Fruit fly (Drosophila melanogaster): Measurements from ENCODE around the gene btl.
A peak's percentile ranks its signal among the peaks of the same experiment; 100 is the strongest.

btl gene

DNA sequence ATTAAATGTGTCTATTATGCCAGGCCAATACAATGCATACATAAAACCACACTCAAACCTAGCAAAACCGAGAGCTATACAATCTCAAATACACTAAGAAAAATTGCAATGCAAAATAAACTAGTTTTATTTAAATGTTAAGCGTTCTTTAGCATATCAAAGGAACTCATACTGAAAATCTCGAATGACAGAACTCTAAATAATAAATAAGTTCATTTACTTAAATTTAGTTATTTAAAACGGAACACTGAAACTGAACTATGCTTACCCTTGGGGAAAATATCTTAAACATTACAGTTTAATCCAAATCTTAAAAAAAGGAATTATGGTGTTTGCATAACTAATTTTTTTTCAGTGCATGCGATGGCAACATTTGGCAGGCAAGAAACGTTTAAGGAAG lies 10.7 kb downstream of the btl start (continued):
- peak; percentile 66 for TF ChIP-seq CG2712 (tag; optimal IDR thresholded peaks at IDR 0.05)
- no peak for TF ChIP-seq CG10321 (GFP tag; IDR thresholded peaks at IDR 0.05)
- TF ChIP-seq bab2 (GFP tag; optimal IDR thresholded peaks at IDR 0.05): no peak
- TF ChIP-seq NFAT (GFP tag; IDR thresholded peaks at IDR 0.05): no peak
- no peak for TF ChIP-seq Hr3 (GFP tag; optimal IDR thresholded peaks at IDR 0.05)
- TF ChIP-seq disco-r (GFP tag; optimal IDR thresholded peaks at IDR 0.05): no peak
- TF ChIP-seq CG6654 (GFP tag; optimal IDR thresholded peaks at IDR 0.05): no peak
- no peak for TF ChIP-seq D (optimal IDR thresholded peaks at IDR 0.05)
- peak; percentile 18 for TF ChIP-seq D (GFP tag; optimal IDR thresholded peaks at IDR 0.05)
- TF ChIP-seq CG30403 (GFP tag; optimal IDR thresholded peaks at IDR 0.05): peak; percentile 3
- TF ChIP-seq CG9727 (GFP tag; optimal IDR thresholded peaks at IDR 0.05): peak; percentile 13
- no peak for TF ChIP-seq fd3F (GFP tag; optimal IDR thresholded peaks at IDR 0.05)
- no peak for TF ChIP-seq yki (optimal IDR thresholded peaks at IDR 0.05)
- TF ChIP-seq grn (GFP tag; optimal IDR thresholded peaks at IDR 0.05): no peak
- no peak for TF ChIP-seq CG16779 (GFP tag; IDR thresholded peaks at IDR 0.05)
- TF ChIP-seq ken (GFP tag; IDR thresholded peaks at IDR 0.05): no peak
- no peak for TF ChIP-seq gro (GFP tag; optimal IDR thresholded peaks at IDR 0.05)
- no peak for TF ChIP-seq sqz (GFP tag; optimal IDR thresholded peaks at IDR 0.05)
- peak; percentile 65 for TF ChIP-seq CG18262 (tag; optimal IDR thresholded peaks at IDR 0.05)
- TF ChIP-seq dmrt99B (tag; optimal IDR thresholded peaks at IDR 0.05): peak; percentile 36
- TF ChIP-seq ERR (GFP tag; optimal IDR thresholded peaks at IDR 0.05): no peak
- TF ChIP-seq insv (GFP tag; optimal IDR thresholded peaks at IDR 0.05): no peak
- no peak for TF ChIP-seq CG4820 (GFP tag; optimal IDR thresholded peaks at IDR 0.05)
- no peak for TF ChIP-seq CG3847 (GFP tag; IDR thresholded peaks at IDR 0.05)
- no peak for TF ChIP-seq CG7271 (tag; optimal IDR thresholded peaks at IDR 0.05)
- TF ChIP-seq Spps (tag; optimal IDR thresholded peaks at IDR 0.05): no peak
- no peak for TF ChIP-seq Mad (GFP tag; optimal IDR thresholded peaks at IDR 0.05)
- TF ChIP-seq sr (GFP tag; IDR thresholded peaks at IDR 0.05): no peak
- no peak for TF ChIP-seq sima (GFP tag; optimal IDR thresholded peaks at IDR 0.05)
- TF ChIP-seq trem (tag; optimal IDR thresholded peaks at IDR 0.05): no peak
- TF ChIP-seq crc (GFP tag; optimal IDR thresholded peaks at IDR 0.05): no peak
- TF ChIP-seq Max (GFP tag; optimal IDR thresholded peaks at IDR 0.05): no peak
- TF ChIP-seq Sry-β (GFP tag; optimal IDR thresholded peaks at IDR 0.05): no peak

DNA sequence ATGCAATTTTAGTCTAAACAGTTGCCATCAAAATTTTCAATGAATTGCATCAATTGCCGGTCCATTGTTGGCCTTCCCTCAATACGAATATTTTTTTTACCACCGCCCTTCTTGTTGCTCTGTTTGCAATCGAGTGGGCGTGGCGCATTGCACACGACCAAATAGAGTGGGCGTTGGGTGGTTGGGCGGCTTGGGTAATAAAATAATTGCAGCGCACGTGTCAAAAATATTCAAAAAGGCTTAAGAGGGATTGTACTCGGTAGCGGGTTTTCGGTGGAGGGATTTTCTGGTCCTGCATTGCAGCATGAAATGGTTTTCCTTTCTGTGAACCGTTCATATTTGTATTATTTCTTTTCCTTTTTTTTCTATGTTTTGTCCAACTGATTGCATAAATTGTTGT lies 13.4 kb downstream of the btl start:
- TF ChIP-seq ab (GFP tag; optimal IDR thresholded peaks at IDR 0.05) (no peak), Ets65A (GFP tag) (peak; percentile 90), H2.0 (GFP tag; IDR thresholded peaks at IDR 0.05) (0 out of 2 replicates have a peak, but pooled peaks have one; percentile 7), Hey (tag; optimal IDR thresholded peaks at IDR 0.05) (peak; percentile 17)

DNA sequence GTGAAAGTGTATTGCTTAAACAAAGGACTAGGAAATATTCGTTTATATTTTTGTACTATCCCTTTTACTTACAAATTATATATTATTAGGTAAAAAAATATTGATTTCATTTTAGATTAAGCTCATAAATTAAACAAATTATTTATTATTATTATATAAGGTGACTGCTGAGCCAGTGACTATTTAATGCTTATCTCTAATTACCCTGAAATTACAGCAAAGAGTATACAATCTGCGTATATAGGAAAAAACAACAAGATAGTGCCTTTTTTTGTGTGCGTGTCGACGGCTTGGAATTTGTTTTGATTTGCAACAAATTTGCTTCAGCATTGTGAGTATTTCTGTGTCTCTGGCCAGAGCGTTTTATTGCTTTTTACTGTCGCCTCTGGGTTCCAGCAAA lies 13.9 kb downstream of the btl start:
- TF ChIP-seq D (optimal IDR thresholded peaks at IDR 0.05): no peak
- TF ChIP-seq D (GFP tag; optimal IDR thresholded peaks at IDR 0.05): no peak
- TF ChIP-seq D19A (tag; optimal IDR thresholded peaks at IDR 0.05): peak; percentile 90

DNA sequence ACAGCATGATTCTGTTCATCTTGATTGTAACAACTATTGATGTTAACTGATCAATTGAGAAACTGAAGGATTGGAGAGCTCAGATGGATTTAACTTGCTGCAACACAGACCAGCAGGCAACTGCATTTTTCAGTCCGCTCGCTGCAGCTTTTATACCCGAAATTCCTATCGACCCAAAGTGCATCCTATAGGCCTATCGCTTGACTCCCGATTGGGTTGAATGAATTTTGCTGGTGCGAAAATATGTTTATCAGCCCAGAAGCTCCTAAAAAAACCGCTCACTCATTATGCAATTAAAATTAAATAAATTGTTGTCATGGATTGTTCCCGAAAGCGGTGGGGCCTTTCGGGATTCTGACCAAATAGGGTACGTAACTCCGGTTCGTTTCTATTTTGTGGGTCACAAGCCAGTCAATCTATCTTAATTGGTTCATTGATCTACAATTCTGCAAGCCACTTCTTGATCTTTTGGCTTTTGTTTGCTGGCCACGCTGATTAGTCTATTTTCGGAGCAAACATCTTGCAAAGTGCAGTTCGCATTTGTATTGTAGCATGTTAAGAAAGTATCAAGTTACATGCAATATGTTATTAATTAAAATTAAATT lies 22.5 kb downstream of the btl start, which contains the start of gene Fbp1:
Fbp1 (minus strand) TSS at position 113 of the 605 bp plus-strand sequence.
- no peak for TF ChIP-seq dan (GFP tag; IDR thresholded peaks at IDR 0.05)
